Fruit fly (Drosophila melanogaster): ENCODE measurements around the gene Desat2.

The Desat2 gene

dm6 chr3R:12413274-12413958, 22.6 kb upstream of the Desat2 start, which contains the start of the genes Dip-C and pps:
TSS of gene Dip-C (minus strand) at chr3R:12413759.
TSS of gene pps (plus strand) at chr3R:12413828.
- TF ChIP-seq CG8478 (optimal IDR thresholded peaks at IDR 0.05) = no peak
- TF ChIP-seq usp (GFP tag; optimal IDR thresholded peaks at IDR 0.05) = no peak
- TF ChIP-seq EcR (GFP tag; optimal IDR thresholded peaks at IDR 0.05) = no peak
- no peak for TF ChIP-seq psq (optimal IDR thresholded peaks at IDR 0.05)
- no peak for TF ChIP-seq pan (optimal IDR thresholded peaks at IDR 0.05)
- no peak for TF ChIP-seq Dll (optimal IDR thresholded peaks at IDR 0.05)

DNA sequence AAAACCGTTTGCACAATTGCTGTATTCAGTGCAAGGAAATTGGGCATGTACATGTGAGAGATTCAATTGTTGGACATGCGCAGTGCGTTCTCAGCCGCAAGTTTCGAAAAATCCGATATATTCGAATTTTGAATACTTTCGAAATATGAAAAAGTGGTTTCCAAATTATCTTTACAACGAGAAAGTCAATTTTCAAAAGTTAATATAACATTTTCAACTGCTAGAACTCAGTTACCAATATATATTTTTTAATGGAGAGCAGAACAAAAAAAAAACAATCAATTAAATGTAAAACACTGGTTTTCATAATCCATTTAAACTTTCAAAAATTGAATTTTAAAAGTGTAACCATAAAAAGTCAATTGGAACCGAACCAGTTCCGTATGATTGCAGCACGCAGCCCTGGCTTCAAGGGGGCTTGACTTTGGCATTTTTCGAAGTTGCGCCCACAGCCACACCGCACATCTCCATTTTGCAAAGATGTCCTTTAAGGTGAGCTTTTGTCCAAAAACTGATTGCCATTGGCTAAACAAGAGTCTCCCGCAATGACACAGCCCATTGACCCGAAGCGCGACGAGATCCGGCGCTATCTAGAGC, 13.6 kb upstream of the Desat2 start, which contains the start of the genes Scgbeta and CG17202:
TSS of gene Scgbeta (minus strand) at position 51 of the 597 bp plus-strand sequence.
TSS of gene CG17202 (plus strand) at position 390 of the 597 bp plus-strand sequence.
- TF ChIP-seq pan (optimal IDR thresholded peaks at IDR 0.05) (no peak), psq (optimal IDR thresholded peaks at IDR 0.05) (no peak), EcR (GFP tag; optimal IDR thresholded peaks at IDR 0.05) (no peak), CG8478 (optimal IDR thresholded peaks at IDR 0.05) (no peak), Dll (optimal IDR thresholded peaks at IDR 0.05) (no peak), usp (GFP tag; optimal IDR thresholded peaks at IDR 0.05) (no peak)

dm6 chr3R:12423997-12424396, 12.1 kb upstream of the Desat2 start:
- TF ChIP-seq Dll (optimal IDR thresholded peaks at IDR 0.05) (no peak), pan (optimal IDR thresholded peaks at IDR 0.05) (no peak), EcR (GFP tag; optimal IDR thresholded peaks at IDR 0.05) (no peak), CG8478 (optimal IDR thresholded peaks at IDR 0.05) (no peak), psq (optimal IDR thresholded peaks at IDR 0.05) (no peak), usp (GFP tag; optimal IDR thresholded peaks at IDR 0.05) (no peak)

- TF ChIP-seq CG8478 (optimal IDR thresholded peaks at IDR 0.05) (peak; percentile 71), pan (optimal IDR thresholded peaks at IDR 0.05) (no peak), Dll (optimal IDR thresholded peaks at IDR 0.05) (no peak), EcR (GFP tag; optimal IDR thresholded peaks at IDR 0.05) (no peak)
These were observed 10.3 kb upstream of the Desat2 start, which contains the start of gene Pp1-87B for dm6 chr3R:12425510-12426309. TSS of gene Pp1-87B (minus strand) at chr3R:12425917.

- no peak for TF ChIP-seq pan (optimal IDR thresholded peaks at IDR 0.05)
- no peak for TF ChIP-seq usp (GFP tag; optimal IDR thresholded peaks at IDR 0.05)
- TF ChIP-seq psq (optimal IDR thresholded peaks at IDR 0.05) = no peak
- TF ChIP-seq CG8478 (optimal IDR thresholded peaks at IDR 0.05) = no peak
- TF ChIP-seq Dll (optimal IDR thresholded peaks at IDR 0.05) = no peak
- no peak for TF ChIP-seq EcR (GFP tag; optimal IDR thresholded peaks at IDR 0.05)
These were observed 9.8 kb upstream of the Desat2 start, which contains the start of gene NANS for dm6 chr3R:12426310-12426653. TSS of gene NANS (plus strand) at chr3R:12426578.

- TF ChIP-seq EcR (GFP tag; optimal IDR thresholded peaks at IDR 0.05) = no peak
- TF ChIP-seq Dll (optimal IDR thresholded peaks at IDR 0.05) = no peak
- TF ChIP-seq usp (GFP tag; optimal IDR thresholded peaks at IDR 0.05) = no peak
- TF ChIP-seq psq (optimal IDR thresholded peaks at IDR 0.05) = no peak
- no peak for TF ChIP-seq pan (optimal IDR thresholded peaks at IDR 0.05)
- no peak for TF ChIP-seq CG8478 (optimal IDR thresholded peaks at IDR 0.05)
These were observed 6.9 kb upstream of the Desat2 start, which contains the start of the genes CG5641 and CG5245 for dm6 chr3R:12429120-12429610. TSS of gene CG5641 (minus strand) at chr3R:12429282. TSS of gene CG5245 (plus strand) at chr3R:12429560.

DNA sequence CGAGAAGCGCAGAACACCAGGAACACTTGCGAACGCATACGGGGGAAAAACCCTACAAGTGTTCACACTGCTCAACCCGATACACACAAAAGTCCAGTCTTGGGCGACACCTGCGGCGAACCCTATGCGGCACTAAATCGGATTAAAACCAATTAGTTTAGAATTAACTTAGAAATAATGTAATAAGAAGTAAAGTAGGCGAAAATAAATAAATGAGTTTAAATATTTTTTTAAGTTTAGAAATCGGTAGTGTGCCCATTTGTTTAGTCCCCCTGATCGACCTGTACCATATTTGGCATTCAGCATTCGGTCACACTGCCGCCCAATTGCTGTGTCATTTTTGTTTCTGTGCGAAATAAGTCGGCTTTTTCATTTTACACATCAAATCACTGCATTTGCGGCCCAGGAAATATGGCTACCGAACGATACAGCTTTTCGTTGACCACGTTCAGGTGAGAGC, 5.0 kb upstream of the Desat2 start, which contains the start of gene Prosalpha2:
TSS of gene Prosalpha2 (plus strand) at position 292 of the 460 bp plus-strand sequence.
- no peak for TF ChIP-seq usp (GFP tag; optimal IDR thresholded peaks at IDR 0.05)
- no peak for TF ChIP-seq pan (optimal IDR thresholded peaks at IDR 0.05)
- TF ChIP-seq EcR (GFP tag; optimal IDR thresholded peaks at IDR 0.05) = no peak
- TF ChIP-seq Dll (optimal IDR thresholded peaks at IDR 0.05) = no peak

DNA sequence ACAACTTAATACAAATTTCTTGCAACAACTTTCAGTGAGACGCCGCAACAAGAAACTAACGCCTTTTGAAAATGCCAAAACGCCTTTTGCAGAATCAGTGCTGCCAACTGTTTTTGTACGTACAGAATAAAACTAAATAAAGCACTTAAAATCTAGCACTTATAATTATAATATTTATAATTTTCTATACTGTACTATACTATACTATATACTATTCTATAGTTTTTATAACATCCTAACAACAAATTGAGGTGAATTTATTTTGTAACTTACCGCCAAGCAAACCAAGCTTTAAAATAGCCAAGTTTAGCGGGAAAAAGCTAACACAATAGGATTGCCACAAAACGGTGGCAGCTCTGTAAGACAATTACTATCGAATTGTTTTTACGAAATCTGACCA, 2.3 kb upstream of the Desat2 start, which contains the start of the genes Aos1 and Srlp:
TSS of gene Aos1 (minus strand) at position 59 of the 400 bp plus-strand sequence.
TSS of gene Srlp (plus strand) at position 335 of the 400 bp plus-strand sequence.
- TF ChIP-seq pan (optimal IDR thresholded peaks at IDR 0.05) = no peak

DNA sequence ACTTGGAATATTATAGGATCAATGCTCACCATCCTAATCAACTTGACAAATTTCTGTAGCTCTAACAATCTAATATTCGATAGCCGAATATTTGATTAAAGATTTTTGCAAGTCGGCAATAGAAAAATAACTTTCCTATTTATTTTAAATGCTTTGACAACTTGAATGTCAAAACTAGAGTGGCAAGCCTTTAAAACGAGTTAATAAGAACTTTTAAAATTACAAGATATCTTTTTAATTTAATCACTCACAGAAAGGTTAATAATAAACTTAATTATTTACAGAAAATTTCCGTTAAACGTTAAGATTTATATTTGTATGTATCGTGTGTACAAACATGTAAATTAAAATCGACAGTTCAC, 3.0 kb downstream of the Desat2 start, which contains the start of the genes CG17207 and CG46427:
TSS of gene CG17207 (minus strand) at position 101 of the 362 bp plus-strand sequence.
TSS of gene CG46427 (minus strand) at position 101 of the 362 bp plus-strand sequence.
- TF ChIP-seq Dll (optimal IDR thresholded peaks at IDR 0.05) = no peak
- TF ChIP-seq psq (optimal IDR thresholded peaks at IDR 0.05) = no peak
- TF ChIP-seq pan (optimal IDR thresholded peaks at IDR 0.05) = no peak
- TF ChIP-seq CG8478 (optimal IDR thresholded peaks at IDR 0.05) = no peak
- TF ChIP-seq EcR (GFP tag; optimal IDR thresholded peaks at IDR 0.05) = no peak
- TF ChIP-seq usp (GFP tag; optimal IDR thresholded peaks at IDR 0.05) = no peak

- TF ChIP-seq psq (optimal IDR thresholded peaks at IDR 0.05) = no peak
- no peak for TF ChIP-seq usp (GFP tag; optimal IDR thresholded peaks at IDR 0.05)
- TF ChIP-seq pan (optimal IDR thresholded peaks at IDR 0.05) = no peak
- no peak for TF ChIP-seq EcR (GFP tag; optimal IDR thresholded peaks at IDR 0.05)
- no peak for TF ChIP-seq Dll (optimal IDR thresholded peaks at IDR 0.05)
- TF ChIP-seq CG8478 (optimal IDR thresholded peaks at IDR 0.05) = no peak
These were observed 3.5 kb downstream of the Desat2 start, which contains the start of gene Desat1 for dm6 chr3R:12439401-12440143. TSS of gene Desat1 (plus strand) at chr3R:12439600.

All from whole organism.